Worm (Caenorhabditis elegans) whole organism, late embryonic: ENCODE data around the gene Y55D5A.3.
A peak's percentile ranks its signal among the peaks of the same experiment; 100 is the strongest.

Experiments
- C08G9.2 ChIP-seq: sonication (generic microtip); optimal IDR thresholded peaks from 2 replicates; lab custom pipeline; 2016; ENCODE audit warnings: mild to moderate bottlenecking, missing genetic modification characterization, moderate library complexity, missing compliant biosample characterization
- F13H6.1 ChIP-seq: sonication (generic microtip); optimal IDR thresholded peaks from 2 replicates; lab custom pipeline; 2016; ENCODE audit warnings: missing genetic modification characterization, missing compliant biosample characterization
- ama-1 ChIP-seq: fragments of 150-350 bp; optimal IDR thresholded peaks from 2 replicates; lab custom pipeline; 2014
- ceh-18 ChIP-seq: sonication (generic microtip); optimal IDR thresholded peaks from 2 replicates; lab custom pipeline; 2016; ENCODE audit warnings: missing genetic modification characterization, missing compliant biosample characterization
- ceh-2 ChIP-seq: sonication (generic microtip); optimal IDR thresholded peaks from 2 replicates; lab custom pipeline; 2016; ENCODE audit warnings: missing genotype, missing genetic modification characterization, missing compliant biosample characterization
- ceh-22 ChIP-seq: sonication (generic microtip); optimal IDR thresholded peaks from 2 replicates; lab custom pipeline; 2017; ENCODE audit warnings: missing biosample characterization, missing genetic modification characterization
- ceh-24 ChIP-seq: sonication (generic microtip); optimal IDR thresholded peaks from 2 replicates; lab custom pipeline; 2016; ENCODE audit warnings: mild to moderate bottlenecking, missing genetic modification characterization, missing compliant biosample characterization
- ceh-45 ChIP-seq: fragments of 200-800 bp; sonication (Bioruptor generic); IDR thresholded peaks from 2 replicates; pipeline ENCODE4 v1.3.6; 2022; ENCODE audit warnings: missing genetic modification reagents, missing genetic modification characterization, missing compliant biosample characterization
- ceh-48 ChIP-seq: sonication (generic microtip); optimal IDR thresholded peaks from 2 replicates; lab custom pipeline; 2016; ENCODE audit warnings: missing genetic modification characterization, inconsistent platforms, missing compliant biosample characterization
- ceh-9 ChIP-seq: sonication (generic microtip); optimal IDR thresholded peaks from 2 replicates; lab custom pipeline; 2016; ENCODE audit warnings: mild to moderate bottlenecking, missing genetic modification characterization, inconsistent platforms, missing compliant biosample characterization
- dmd-4 ChIP-seq: sonication (generic microtip); optimal IDR thresholded peaks from 2 replicates; lab custom pipeline; 2016; ENCODE audit warnings: borderline replicate concordance, missing genetic modification characterization, missing compliant biosample characterization
- elt-2 ChIP-seq: sonication (generic microtip); optimal IDR thresholded peaks from 2 replicates; lab custom pipeline; 2016; ENCODE audit warnings: missing genetic modification reagents, missing genetic modification characterization, missing compliant biosample characterization
- fkh-6 ChIP-seq: sonication (generic microtip); optimal IDR thresholded peaks from 2 replicates; lab custom pipeline; 2016; ENCODE audit warnings: missing genetic modification characterization, missing compliant biosample characterization
- madf-2 ChIP-seq: sonication (generic microtip); optimal IDR thresholded peaks from 2 replicates; lab custom pipeline; 2017; ENCODE audit warnings: missing genetic modification characterization, missing compliant biosample characterization
- nhr-11 ChIP-seq: fragments of 150-350 bp; optimal IDR thresholded peaks from 2 replicates; lab custom pipeline; 2014; ENCODE audit warnings: missing biosample characterization, missing genetic modification characterization
- nhr-232 ChIP-seq: sonication (generic microtip); optimal IDR thresholded peaks from 2 replicates; lab custom pipeline; 2016; ENCODE audit warnings: missing genetic modification characterization, missing compliant biosample characterization
- npax-4 ChIP-seq: sonication (generic microtip); optimal IDR thresholded peaks from 2 replicates; lab custom pipeline; 2016; ENCODE audit warnings: missing genetic modification characterization, missing compliant biosample characterization
- odd-2 ChIP-seq: sonication (generic microtip); optimal IDR thresholded peaks from 2 replicates; lab custom pipeline; 2017; ENCODE audit warnings: antibody characterized with exemption, mild to moderate bottlenecking, missing genetic modification characterization, missing compliant biosample characterization
- pat-9 ChIP-seq: fragments of 200-800 bp; sonication (Bioruptor generic); optimal IDR thresholded peaks from 2 replicates; lab custom pipeline; 2018; ENCODE audit warnings: mild to moderate bottlenecking, missing genetic modification characterization, moderate library complexity, missing compliant biosample characterization
- pha-2 ChIP-seq: sonication (generic microtip); optimal IDR thresholded peaks from 2 replicates; lab custom pipeline; 2017; ENCODE audit warnings: mild to moderate bottlenecking, missing genetic modification characterization, missing compliant biosample characterization
- sox-2 ChIP-seq: fragments of 200-800 bp; sonication (Bioruptor generic); IDR thresholded peaks from 2 replicates; pipeline ENCODE4 v1.3.6; 2022; ENCODE audit warnings: missing genetic modification reagents, missing genetic modification characterization, missing compliant biosample characterization
- tbx-2 ChIP-seq: sonication (generic microtip); optimal IDR thresholded peaks from 2 replicates; lab custom pipeline; 2016; ENCODE audit warnings: missing genetic modification characterization, missing compliant biosample characterization
- ttx-3 ChIP-seq: sonication (generic microtip); optimal IDR thresholded peaks from 2 replicates; lab custom pipeline; 2016; ENCODE audit warnings: missing genetic modification reagents, missing genetic modification characterization, missing compliant biosample characterization
- unc-3 ChIP-seq, 2 experiments: fragments of 200-800 bp in 1 of 2; sonication (Bioruptor generic) in 1 of 2; sonication (generic microtip) in 1 of 2; conservative IDR thresholded peaks in 1 of 2; optimal IDR thresholded peaks in 1 of 2; 2 replicates each; pipeline versions ENCODE4 v1.3.6 to Lab custom; 2016 to 2022; ENCODE audit warnings: missing compliant biosample characterization in 2 of 2, missing genetic modification characterization in 2 of 2, missing genetic modification reagents in 1 of 2
- unc-42 ChIP-seq: sonication (generic microtip); optimal IDR thresholded peaks from 2 replicates; lab custom pipeline; 2016; ENCODE audit warnings: missing genotype, missing genetic modification characterization, missing compliant biosample characterization
- unc-55 ChIP-seq: sonication (generic microtip); optimal IDR thresholded peaks from 2 replicates; lab custom pipeline; 2017; ENCODE audit warnings: missing biosample characterization, missing genetic modification reagents, missing genetic modification characterization
- zip-5 ChIP-seq: sonication (generic microtip); optimal IDR thresholded peaks from 2 replicates; lab custom pipeline; 2016; ENCODE audit warnings: missing genetic modification characterization, missing compliant biosample characterization
- ztf-16 ChIP-seq: sonication (generic microtip); optimal IDR thresholded peaks from 2 replicates; lab custom pipeline; 2017; ENCODE audit warnings: missing genetic modification characterization, missing compliant biosample characterization

Gene Y55D5A.3

DNA sequence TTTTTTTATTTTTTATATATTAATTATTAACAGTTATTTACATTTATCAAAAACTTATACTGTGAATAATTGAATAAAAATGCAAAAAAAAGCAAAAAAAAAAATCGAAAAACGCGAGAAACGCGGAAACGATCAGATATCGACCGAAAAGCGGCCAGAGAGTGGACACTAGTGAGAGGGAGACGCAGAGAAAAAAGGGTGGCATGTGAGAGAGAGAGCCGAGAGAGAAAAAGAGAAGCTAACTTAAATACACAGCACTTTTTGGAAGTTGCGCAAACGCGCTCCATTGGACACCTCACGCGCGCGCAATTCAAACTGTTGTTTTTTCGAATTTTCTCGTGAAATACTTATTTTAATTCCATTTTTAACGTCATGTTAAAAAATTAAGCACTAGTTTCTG is 9.1 kb downstream of the Y55D5A.3 start (continued):
- TF ChIP-seq C08G9.2 (tag; lab: Kevin White, UChicago): no peak
- TF ChIP-seq npax-4 (tag; lab: Kevin White, UChicago): no peak
- no peak for TF ChIP-seq ztf-16 (tag; lab: Kevin White, UChicago)

- TF ChIP-seq fkh-6 (tag; lab: Kevin White, UChicago): no peak
- TF ChIP-seq ceh-24: no peak
- TF ChIP-seq madf-2 (tag; lab: Kevin White, UChicago): no peak
- TF ChIP-seq dmd-4 (tag; lab: Kevin White, UChicago): no peak
- TF ChIP-seq nhr-11 (tag; lab: Kevin White, UChicago): no peak
- no peak for TF ChIP-seq F13H6.1 (tag; lab: Kevin White, UChicago)
- TF ChIP-seq ttx-3 (tag; lab: Kevin White, UChicago): no peak
- no peak for TF ChIP-seq ama-1 (lab: Kevin White, UChicago)
- TF ChIP-seq, all 69 proteins: peak for 0
Observed at ce11 chrIII:2965534-2965933, 10.1 kb downstream of the Y55D5A.3 start, which contains the start of gene H05C05.2. Gene H05C05.2 (minus strand): TSS chrIII:2965634.

ce11 chrIII:2962878-2963540 is 12.6 kb downstream of the Y55D5A.3 start:
- TF ChIP-seq ceh-48 (tag; lab: Kevin White, UChicago): peak; percentile 64

DNA sequence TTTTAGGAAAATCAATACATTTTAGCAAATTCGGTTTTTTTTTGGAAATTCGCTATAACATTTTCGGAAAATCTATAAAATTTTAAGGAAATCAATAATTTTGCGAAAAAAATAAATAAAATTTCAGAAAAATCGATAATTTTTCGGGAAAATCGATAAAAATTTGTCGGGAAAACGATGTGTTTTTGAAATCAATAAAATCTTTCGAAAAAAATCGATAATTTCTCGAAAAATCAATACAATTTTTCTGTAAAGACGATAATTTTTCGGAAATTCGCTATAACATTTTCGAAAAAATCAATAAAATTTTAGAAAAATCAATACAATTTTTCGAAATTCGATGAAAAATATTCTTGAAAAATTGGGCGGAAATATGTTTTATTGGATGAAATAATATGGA is 13.7 kb downstream of the Y55D5A.3 start:
- TF ChIP-seq ceh-22 (no peak), ceh-48 (tag; lab: Kevin White, UChicago) (peak; percentile 42)

DNA sequence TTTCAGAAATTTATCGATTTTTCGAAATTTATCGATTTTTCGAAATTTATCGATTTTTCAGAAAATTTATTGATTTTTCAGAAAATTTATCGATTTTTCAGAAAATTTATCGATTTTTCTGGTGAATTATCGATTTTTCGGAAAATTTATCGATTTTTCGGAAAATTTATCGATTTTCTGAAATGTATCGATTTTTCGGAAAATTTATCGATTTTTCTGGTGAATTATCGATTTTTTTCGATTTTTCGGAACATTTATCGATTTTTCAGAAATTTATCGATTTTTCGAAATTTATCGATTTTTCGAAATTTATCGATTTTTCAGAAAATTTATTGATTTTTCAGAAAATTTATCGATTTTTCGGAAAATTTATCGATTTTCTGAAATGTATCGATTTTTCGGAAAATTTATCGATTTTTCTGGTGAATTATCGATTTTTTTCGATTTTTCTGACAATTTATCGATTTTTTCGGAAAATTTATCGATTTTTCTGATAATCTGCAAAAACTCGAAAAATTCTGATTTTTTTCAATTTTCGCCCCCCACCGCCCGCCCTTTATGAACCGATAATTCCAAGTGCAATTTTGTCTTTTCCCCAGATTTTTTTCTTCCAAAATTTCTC is 14.7 kb downstream of the Y55D5A.3 start:
- TF ChIP-seq ceh-48 (tag; lab: Kevin White, UChicago): peak; percentile 100

ce11 chrIII:2952437-2952836 is 23.2 kb downstream of the Y55D5A.3 start:
- no peak for TF ChIP-seq ceh-18
- no peak for TF ChIP-seq sox-2 (GFP tag; lab: Robert Waterston, UW)
- TF ChIP-seq tbx-2 (tag; lab: Kevin White, UChicago): no peak
- no peak for TF ChIP-seq unc-3 (GFP tag; conservative IDR thresholded peaks at IDR 0.05; lab: Robert Waterston, UW)
- no peak for TF ChIP-seq unc-3 (tag; optimal IDR thresholded peaks at IDR 0.05; lab: Kevin White, UChicago)
- TF ChIP-seq odd-2: no peak
- TF ChIP-seq pha-2 (tag; lab: Kevin White, UChicago): no peak
- no peak for TF ChIP-seq ceh-2
- no peak for TF ChIP-seq pat-9 (tag; lab: Kevin White, UChicago)
- TF ChIP-seq unc-42 (tag; lab: Kevin White, UChicago): no peak
- no peak for TF ChIP-seq zip-5 (tag; lab: Kevin White, UChicago)
- TF ChIP-seq unc-55: no peak
- TF ChIP-seq nhr-232 (tag; lab: Kevin White, UChicago): no peak
- no peak for TF ChIP-seq ceh-45 (GFP tag; lab: Robert Waterston, UW)

DNA sequence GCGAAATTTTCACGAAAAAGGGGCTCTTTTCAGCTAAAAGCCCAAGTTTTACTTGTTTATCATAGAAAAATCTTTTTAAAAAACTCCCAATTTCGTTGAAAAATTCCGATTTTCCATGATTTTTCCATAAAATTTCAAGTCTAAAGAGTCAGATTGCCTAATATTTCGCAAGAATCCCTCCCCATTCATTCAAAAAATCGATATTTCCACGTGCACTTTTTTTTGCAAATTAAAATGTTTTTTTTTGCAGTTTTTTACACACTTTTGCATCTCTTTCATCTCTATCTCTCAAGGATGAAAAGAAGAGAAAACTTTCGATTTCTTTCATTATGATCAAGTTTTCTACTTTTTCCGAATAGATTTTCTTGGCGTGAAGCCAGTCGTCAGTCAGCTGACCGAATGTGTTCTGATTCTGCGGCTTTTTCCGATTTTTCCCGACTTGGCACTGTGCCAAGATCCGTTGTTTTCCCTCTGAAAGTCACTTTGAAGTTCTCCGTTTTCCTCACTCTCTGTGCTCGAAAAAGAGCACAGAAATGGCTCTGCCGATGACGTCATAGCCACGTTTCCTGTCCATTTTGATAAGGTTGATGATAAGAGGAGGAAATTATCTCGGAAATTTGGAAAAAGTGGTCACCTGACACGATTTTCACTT is 27.2 kb downstream of the Y55D5A.3 start:
- TF ChIP-seq ceh-9 (tag; lab: Kevin White, UChicago) (no peak), elt-2 (tag; lab: Kevin White, UChicago) (peak; percentile 66)
